Worm (Caenorhabditis elegans) whole organism, L4 larva: Measurements from ENCODE around the gene srh-206.
A peak's percentile ranks its signal among the peaks of the same experiment; 100 is the strongest.

ENCODE experiments used
- D1046.2 ChIP-seq: fragments of 200-800 bp; sonication (Bioruptor generic); IDR thresholded peaks from 2 replicates; pipeline ENCODE4 v1.3.6; 2022; ENCODE audit warnings: missing genetic modification characterization, missing compliant biosample characterization
- F49E8.2 ChIP-seq: sonication (generic microtip); optimal IDR thresholded peaks from 2 replicates; lab custom pipeline; 2016; ENCODE audit warnings: missing compliant biosample characterization, mild to moderate bottlenecking, missing genetic modification characterization, borderline replicate concordance
- T26A8.4 ChIP-seq: fragments of 200-800 bp; sonication (Bioruptor generic); IDR thresholded peaks from 2 replicates; pipeline ENCODE4 v1.3.6; 2022; ENCODE audit warnings: missing genetic modification characterization, missing compliant biosample characterization
- Y105C5A.15 ChIP-seq: fragments of 200-800 bp; sonication (Bioruptor generic); IDR thresholded peaks from 2 replicates; pipeline ENCODE4 v1.3.6; 2022; ENCODE audit warnings: missing genetic modification characterization, missing compliant biosample characterization
- ZK546.5 ChIP-seq, 2 experiments: sonication (generic microtip); optimal IDR thresholded peaks; 2 replicates each; lab custom pipeline; 2017; ENCODE audit warnings: missing biosample characterization in 2 of 2, missing genetic modification characterization in 2 of 2
- aha-1 ChIP-seq: fragments of 150-350 bp; peaks from one replicate; lab custom pipeline; 2014; ENCODE audit warnings: missing biosample characterization, missing genetic modification characterization
- aly-2 ChIP-seq: sonication (generic microtip); optimal IDR thresholded peaks from 2 replicates; lab custom pipeline; 2018; ENCODE audit warnings: missing biosample characterization, missing genetic modification characterization
- attf-4 ChIP-seq: sonication (generic microtip); optimal IDR thresholded peaks from 3 replicates; lab custom pipeline; 2017; ENCODE audit warnings: missing biosample characterization, missing genetic modification characterization
- ceh-44 ChIP-seq: fragments of 200-800 bp; sonication (Bioruptor generic); IDR thresholded peaks from 2 replicates; pipeline ENCODE4 v1.3.6; 2022; ENCODE audit warnings: missing genetic modification reagents, missing genetic modification characterization, missing compliant biosample characterization
- ces-1 ChIP-seq: fragments of 150-350 bp; sonication (generic microtip); optimal IDR thresholded peaks from 4 replicates; lab custom pipeline; 2014; ENCODE audit warnings: missing biosample characterization, missing genetic modification reagents, missing genetic modification characterization
- cey-2 ChIP-seq: sonication (generic microtip); optimal IDR thresholded peaks from 3 replicates; lab custom pipeline; 2017; ENCODE audit warnings: missing genetic modification characterization, mild to moderate bottlenecking, missing compliant biosample characterization, antibody characterized with exemption, borderline replicate concordance; ENCODE audit not compliant: insufficient read depth
- ctbp-1 ChIP-seq: fragments of 200-800 bp; sonication (Bioruptor generic); IDR thresholded peaks from 2 replicates; pipeline ENCODE4 v1.3.6; 2022; ENCODE audit warnings: missing genetic modification reagents, missing genetic modification characterization, missing compliant biosample characterization
- daf-16 ChIP-seq, 3 experiments: sonication (generic microtip); optimal IDR thresholded peaks; 2 replicates each; lab custom pipeline; 2016 to 2017; ENCODE audit warnings: missing genetic modification characterization in 3 of 3, missing genetic modification reagents in 3 of 3, mild to moderate bottlenecking in 2 of 3, missing compliant biosample characterization in 2 of 3, missing biosample characterization in 1 of 3, moderate library complexity in 1 of 3
- daf-19 ChIP-seq: fragments of 200-800 bp; sonication (Bioruptor generic); conservative IDR thresholded peaks from 2 replicates; pipeline ENCODE4 v1.3.6; 2022; ENCODE audit warnings: missing genetic modification characterization, missing compliant biosample characterization
- daf-8 ChIP-seq: fragments of 200-800 bp; sonication (Bioruptor generic); IDR thresholded peaks from 2 replicates; pipeline ENCODE4 v1.3.6; 2022; ENCODE audit warnings: missing genetic modification characterization, missing compliant biosample characterization
- dve-1 ChIP-seq: sonication (generic microtip); optimal IDR thresholded peaks from 2 replicates; lab custom pipeline; 2017; ENCODE audit warnings: antibody characterized with exemption, mild to moderate bottlenecking, missing genetic modification characterization, missing compliant biosample characterization; ENCODE audit not compliant: insufficient read depth
- fkh-10 ChIP-seq: fragments of 150-350 bp; optimal IDR thresholded peaks from 2 replicates; lab custom pipeline; 2014; ENCODE audit warnings: missing biosample characterization, missing genetic modification reagents, missing genetic modification characterization
- gei-8 ChIP-seq: fragments of 200-800 bp; sonication (Bioruptor generic); optimal IDR thresholded peaks from 2 replicates; lab custom pipeline; 2018; ENCODE audit warnings: mild to moderate bottlenecking, missing genetic modification characterization, missing compliant biosample characterization
- lin-1 ChIP-seq: fragments of 200-800 bp; sonication (Bioruptor generic); IDR thresholded peaks from 2 replicates; pipeline ENCODE4 v1.3.6; 2022; ENCODE audit warnings: missing genetic modification reagents, missing genetic modification characterization, missing compliant biosample characterization
- lsy-2 ChIP-seq, 2 experiments: fragments of 150-350 bp in 1 of 2; sonication (generic microtip) in 1 of 2; optimal IDR thresholded peaks; 2 replicates each; lab custom pipeline; 2014 to 2017; ENCODE audit warnings: missing biosample characterization in 2 of 2, missing genetic modification characterization in 2 of 2
- mdl-1 ChIP-seq, 2 experiments: fragments of 150-350 bp in 1 of 2; sonication (generic microtip) in 1 of 2; optimal IDR thresholded peaks; 2 replicates each; lab custom pipeline; 2014 to 2017; ENCODE audit warnings: missing biosample characterization in 2 of 2, missing genetic modification characterization in 2 of 2
- mdt-29 ChIP-seq: fragments of 200-800 bp; sonication (Bioruptor generic); IDR thresholded peaks from 2 replicates; pipeline ENCODE4 v1.3.6; 2022; ENCODE audit warnings: missing genetic modification reagents, missing genetic modification characterization, missing compliant biosample characterization
- nhr-102 ChIP-seq: sonication (generic microtip); optimal IDR thresholded peaks from 2 replicates; lab custom pipeline; 2016; ENCODE audit warnings: mild to moderate bottlenecking, missing genetic modification characterization, moderate library complexity, missing compliant biosample characterization
- nhr-11 ChIP-seq: fragments of 150-350 bp; optimal IDR thresholded peaks from 2 replicates; lab custom pipeline; 2014; ENCODE audit warnings: missing biosample characterization, missing genetic modification characterization
- nhr-25 ChIP-seq: sonication (generic microtip); optimal IDR thresholded peaks from 2 replicates; lab custom pipeline; 2017; ENCODE audit warnings: missing genetic modification characterization, mild to moderate bottlenecking, missing compliant biosample characterization, antibody characterized with exemption, moderate library complexity, borderline replicate concordance; ENCODE audit not compliant: insufficient read depth
- nhr-28 ChIP-seq: fragments of 150-350 bp; optimal IDR thresholded peaks from 2 replicates; lab custom pipeline; 2014; ENCODE audit warnings: missing biosample characterization, missing genetic modification characterization
- pha-4 ChIP-seq, 2 experiments: fragments of 150-350 bp in 1 of 2; fragments of 200-800 bp in 1 of 2; sonication (Bioruptor generic) in 1 of 2; IDR thresholded peaks in 1 of 2; optimal IDR thresholded peaks in 1 of 2; 2 replicates each; pipeline versions ENCODE4 v1.3.6 to Lab custom; 2014 to 2022; ENCODE audit warnings: missing genetic modification characterization in 2 of 2, missing genetic modification reagents in 2 of 2, missing biosample characterization in 1 of 2, missing compliant biosample characterization in 1 of 2
- php-3 ChIP-seq: fragments of 200-800 bp; sonication (Bioruptor generic); IDR thresholded peaks from 2 replicates; pipeline ENCODE4 v1.3.6; 2022; ENCODE audit warnings: missing genetic modification reagents, missing genetic modification characterization, missing compliant biosample characterization
- rbr-2 ChIP-seq: sonication (generic microtip); optimal IDR thresholded peaks from 2 replicates; lab custom pipeline; 2016; ENCODE audit warnings: missing genotype, missing genetic modification characterization, missing compliant biosample characterization
- saeg-2 ChIP-seq: fragments of 200-800 bp; sonication (Bioruptor generic); IDR thresholded peaks from 2 replicates; pipeline ENCODE4 v1.3.6; 2022; ENCODE audit warnings: missing genetic modification reagents, missing genetic modification characterization, missing compliant biosample characterization
- set-16 ChIP-seq: fragments of 200-800 bp; sonication (Bioruptor generic); IDR thresholded peaks from 2 replicates; pipeline ENCODE4 v1.3.6; 2022; ENCODE audit warnings: missing genetic modification reagents, missing genetic modification characterization, missing compliant biosample characterization
- snpc-4 ChIP-seq: fragments of 150-350 bp; optimal IDR thresholded peaks from 2 replicates; lab custom pipeline; 2014; ENCODE audit warnings: missing biosample characterization, missing genetic modification characterization
- spr-3 ChIP-seq: fragments of 200-800 bp; sonication (Bioruptor generic); optimal IDR thresholded peaks from 2 replicates; lab custom pipeline; 2018; ENCODE audit warnings: mild to moderate bottlenecking, missing genetic modification characterization, missing compliant biosample characterization
- tag-97 ChIP-seq: fragments of 200-800 bp; sonication (Bioruptor generic); IDR thresholded peaks from 2 replicates; pipeline ENCODE4 v1.3.6; 2022; ENCODE audit warnings: missing genetic modification characterization, missing compliant biosample characterization
- unc-62 ChIP-seq, 3 experiments: fragments of 150-350 bp in 1 of 3; sonication (generic microtip); optimal IDR thresholded peaks in 2 of 3; peaks in 1 of 3; 1 replicate in 1 of 3; 2 replicates in 2 of 3; lab custom pipeline; 2014 to 2017; ENCODE audit warnings: missing biosample characterization in 3 of 3, missing genetic modification characterization in 3 of 3, missing genetic modification reagents in 3 of 3, missing genotype in 1 of 3

The srh-206 gene

ce11 chrV:16991734-16992133, 37.1 kb upstream of the srh-206 start, which contains the start of gene srz-95:
srz-95 (plus strand) TSS chrV:16992034.
- TF ChIP-seq ces-1 (GFP tag; lab: Kevin White, UChicago), result no peak
- TF ChIP-seq nhr-25, result no peak
- no peak for TF ChIP-seq lsy-2 (tag; optimal IDR thresholded peaks at IDR 0.05; lab: Kevin White, UChicago)
- no peak for TF ChIP-seq F49E8.2 (tag; lab: Kevin White, UChicago)
- TF ChIP-seq ctbp-1, result no peak
- TF ChIP-seq mdl-1 (tag; optimal IDR thresholded peaks at IDR 0.05; lab: Kevin White, UChicago), result no peak
- TF ChIP-seq dve-1 (tag; lab: Kevin White, UChicago), result no peak
- TF ChIP-seq rbr-2, result no peak
- TF ChIP-seq ceh-44 (GFP tag; lab: Robert Waterston, UW), result no peak

- TF ChIP-seq ceh-44 (GFP tag; lab: Robert Waterston, UW) (no peak), mdt-29 (no peak), nhr-11 (tag; lab: Kevin White, UChicago) (no peak), nhr-102 (tag; lab: Kevin White, UChicago) (no peak), cey-2 (tag; lab: Kevin White, UChicago) (no peak)
Observed at ce11 chrV:16988614-16989013, 33.9 kb upstream of the srh-206 start, which contains the start of gene Y102A5C.27. Y102A5C.27 (minus strand) TSS chrV:16988714.

- TF ChIP-seq pha-4 (GFP tag; IDR thresholded peaks at IDR 0.05; lab: Robert Waterston, UW), result no peak
- TF ChIP-seq pha-4 (tag; optimal IDR thresholded peaks at IDR 0.05; lab: Kevin White, UChicago), result no peak
- no peak for TF ChIP-seq gei-8 (GFP tag; lab: Kevin White, UChicago)
- no peak for TF ChIP-seq lsy-2 (tag; optimal IDR thresholded peaks at IDR 0.05; lab: Kevin White, UChicago)
- TF ChIP-seq unc-62 (GFP tag; optimal IDR thresholded peaks at IDR 0.05 in 1 of 2; lab: Kevin White, UChicago), result peak in 1 of 2 experiments; percentile 97
- no peak for TF ChIP-seq unc-62 (tag; optimal IDR thresholded peaks at IDR 0.05; lab: Kevin White, UChicago)
- TF ChIP-seq daf-16 (GFP tag; optimal IDR thresholded peaks at IDR 0.05; lab: Kevin White, UChicago), result no peak
- TF ChIP-seq daf-16 (tag; optimal IDR thresholded peaks at IDR 0.05; lab: Kevin White, UChicago), result no peak
- TF ChIP-seq php-3 (GFP tag; lab: Robert Waterston, UW), result no peak
- no peak for TF ChIP-seq saeg-2 (GFP tag; lab: Robert Waterston, UW)
- TF ChIP-seq nhr-28 (tag; lab: Kevin White, UChicago), result no peak
Observed at ce11 chrV:16987783-16988182, 33.1 kb upstream of the srh-206 start.

ce11 chrV:16987035-16987434, 32.4 kb upstream of the srh-206 start, which contains the start of gene Y102A5C.40:
Y102A5C.40 (minus strand) TSS chrV:16987135.
- TF ChIP-seq lin-1, result no peak
- TF ChIP-seq aha-1 (tag; lab: Kevin White, UChicago), result no peak
- TF ChIP-seq attf-4 (tag; lab: Kevin White, UChicago), result no peak
- TF ChIP-seq mdl-1 (tag; optimal IDR thresholded peaks at IDR 0.05; lab: Kevin White, UChicago), result no peak
- TF ChIP-seq daf-19 (GFP tag; lab: Robert Waterston, UW), result no peak
- no peak for TF ChIP-seq T26A8.4 (GFP tag; lab: Robert Waterston, UW)
- TF ChIP-seq set-16 (GFP tag; lab: Robert Waterston, UW), result no peak
- TF ChIP-seq daf-8 (GFP tag; lab: Robert Waterston, UW), result no peak
- TF ChIP-seq tag-97, result no peak
- TF ChIP-seq Y105C5A.15 (GFP tag; lab: Robert Waterston, UW), result no peak
- no peak for TF ChIP-seq spr-3 (GFP tag; lab: Kevin White, UChicago)
- no peak for TF ChIP-seq aly-2
- no peak for TF ChIP-seq snpc-4 (tag; lab: Kevin White, UChicago)
- no peak for TF ChIP-seq D1046.2 (GFP tag; lab: Robert Waterston, UW)
- TF ChIP-seq fkh-10 (GFP tag; lab: Kevin White, UChicago), result no peak
- no peak for TF ChIP-seq ZK546.5 (tag; optimal IDR thresholded peaks at IDR 0.05; lab: Kevin White, UChicago)
